Worm (Caenorhabditis elegans) whole organism, L1 larva: Measurements from ENCODE around the gene Y40B10A.9.
A peak's percentile ranks its signal among the peaks of the same experiment; 100 is the strongest.
"Not testable (repeated sequence)": the region's sequence is repeated elsewhere in the genome, so short reads cannot be mapped to it uniquely, and the experiment has no call there.

Experiments used
- C34B4.2 ChIP-seq: sonication (generic microtip); optimal IDR thresholded peaks from 2 replicates; lab custom pipeline; 2017; ENCODE audit warnings: mild to moderate bottlenecking, missing genetic modification characterization, missing compliant biosample characterization
- ceh-63 ChIP-seq: fragments of 200-800 bp; sonication (Bioruptor generic); optimal IDR thresholded peaks from 2 replicates; lab custom pipeline; 2018; ENCODE audit warnings: mild to moderate bottlenecking, missing genetic modification characterization, missing compliant biosample characterization
- ceh-88 ChIP-seq: fragments of 200-800 bp; sonication (Bioruptor generic); IDR thresholded peaks from 2 replicates; pipeline ENCODE4 v1.3.6; 2022; ENCODE audit warnings: missing genetic modification characterization, missing compliant biosample characterization
- ceh-90 ChIP-seq: sonication (generic microtip); optimal IDR thresholded peaks from 2 replicates; lab custom pipeline; 2016; ENCODE audit warnings: missing genetic modification characterization, missing compliant biosample characterization
- ces-1 ChIP-seq: fragments of 150-350 bp; optimal IDR thresholded peaks from 2 replicates; lab custom pipeline; 2014; ENCODE audit warnings: missing biosample characterization, missing genetic modification reagents, missing genetic modification characterization
- dpl-1 ChIP-seq, 3 experiments: fragments of 150-350 bp in 2 of 3; sonication (generic microtip) in 1 of 3; optimal IDR thresholded peaks; 2 replicates each; lab custom pipeline; 2014 to 2017; ENCODE audit warnings: missing biosample characterization in 3 of 3, missing genetic modification characterization in 3 of 3, missing genetic modification reagents in 3 of 3
- dsc-1 ChIP-seq: sonication (generic microtip); optimal IDR thresholded peaks from 2 replicates; lab custom pipeline; 2016; ENCODE audit warnings: mild to moderate bottlenecking, missing genetic modification characterization, missing compliant biosample characterization
- efl-1 ChIP-seq, 4 experiments: fragments of 150-350 bp; optimal IDR thresholded peaks in 3 of 4; peaks in 1 of 4; 1 replicate in 1 of 4; 2 replicates in 3 of 4; lab custom pipeline; 2014; ENCODE audit warnings: missing biosample characterization in 2 of 4, missing genetic modification characterization in 2 of 4, missing genetic modification reagents in 2 of 4
- elt-2 ChIP-seq: sonication (generic microtip); optimal IDR thresholded peaks from 2 replicates; lab custom pipeline; 2016; ENCODE audit warnings: missing genetic modification characterization, mild to moderate bottlenecking, inconsistent platforms, missing compliant biosample characterization, missing genetic modification reagents
- fkh-4 ChIP-seq: sonication (generic microtip); optimal IDR thresholded peaks from 2 replicates; lab custom pipeline; 2016; ENCODE audit warnings: missing compliant biosample characterization, missing genetic modification characterization, borderline replicate concordance
- fkh-8 ChIP-seq: sonication (generic microtip); optimal IDR thresholded peaks from 2 replicates; lab custom pipeline; 2016; ENCODE audit warnings: mild to moderate bottlenecking, missing genetic modification characterization, missing compliant biosample characterization
- irx-1 ChIP-seq: sonication (generic microtip); optimal IDR thresholded peaks from 2 replicates; lab custom pipeline; 2016; ENCODE audit warnings: missing genetic modification characterization, missing compliant biosample characterization
- lin-13 ChIP-seq: fragments of 150-350 bp; optimal IDR thresholded peaks from 2 replicates; lab custom pipeline; 2014; ENCODE audit warnings: missing biosample characterization, missing genetic modification reagents, missing genetic modification characterization
- lin-14 ChIP-seq: fragments of 200-800 bp; sonication (Bioruptor generic); optimal IDR thresholded peaks from 2 replicates; lab custom pipeline; 2018; ENCODE audit warnings: mild to moderate bottlenecking, missing genetic modification characterization, moderate library complexity, missing compliant biosample characterization
- lin-15B ChIP-seq: fragments of 150-350 bp; sonication (generic microtip); optimal IDR thresholded peaks from 3 replicates; lab custom pipeline; 2014; ENCODE audit warnings: missing biosample characterization, missing genetic modification characterization
- lir-3 ChIP-seq: sonication (generic microtip); optimal IDR thresholded peaks from 2 replicates; lab custom pipeline; 2016; ENCODE audit warnings: mild to moderate bottlenecking, missing genetic modification characterization, moderate library complexity, missing compliant biosample characterization; ENCODE audit not compliant: poor library complexity
- mep-1 ChIP-seq: fragments of 150-350 bp; optimal IDR thresholded peaks from 2 replicates; lab custom pipeline; 2014; ENCODE audit warnings: missing biosample characterization, missing genetic modification characterization
- nhr-19 ChIP-seq: fragments of 200-800 bp; sonication (Bioruptor generic); conservative IDR thresholded peaks from 2 replicates; pipeline ENCODE4 v1.3.6; 2022; ENCODE audit warnings: missing genetic modification characterization, missing compliant biosample characterization
- nhr-71 ChIP-seq: sonication (generic microtip); optimal IDR thresholded peaks from 2 replicates; lab custom pipeline; 2016; ENCODE audit warnings: mild to moderate bottlenecking, missing genetic modification characterization, moderate library complexity, missing compliant biosample characterization
- nhr-84 ChIP-seq: sonication (generic microtip); optimal IDR thresholded peaks from 2 replicates; lab custom pipeline; 2017; ENCODE audit warnings: missing biosample characterization, missing genetic modification characterization
- nhr-85 ChIP-seq: sonication (generic microtip); peaks from one replicate; lab custom pipeline; 2016; ENCODE audit warnings: missing genetic modification characterization, inconsistent platforms, missing compliant biosample characterization
- rnt-1 ChIP-seq: sonication (generic microtip); optimal IDR thresholded peaks from 2 replicates; lab custom pipeline; 2016; ENCODE audit warnings: mild to moderate bottlenecking, missing genetic modification characterization, moderate library complexity, missing compliant biosample characterization
- sox-4 ChIP-seq: sonication (generic microtip); optimal IDR thresholded peaks from 2 replicates; lab custom pipeline; 2016; ENCODE audit warnings: missing genetic modification characterization, missing compliant biosample characterization
- sptf-1 ChIP-seq: fragments of 150-350 bp; optimal IDR thresholded peaks from 2 replicates; lab custom pipeline; 2014; ENCODE audit warnings: missing biosample characterization, missing genetic modification characterization
- sup-37 ChIP-seq: fragments of 200-800 bp; sonication (Bioruptor generic); optimal IDR thresholded peaks from 2 replicates; lab custom pipeline; 2018; ENCODE audit warnings: mild to moderate bottlenecking, missing genetic modification characterization, missing compliant biosample characterization
- unc-30 ChIP-seq: sonication (generic microtip); optimal IDR thresholded peaks from 2 replicates; lab custom pipeline; 2017; ENCODE audit warnings: missing biosample characterization, missing genetic modification characterization
- unc-62 ChIP-seq: fragments of 150-350 bp; optimal IDR thresholded peaks from 2 replicates; lab custom pipeline; 2014; ENCODE audit warnings: missing biosample characterization, missing genetic modification reagents, missing genetic modification characterization
- vab-15 ChIP-seq: sonication (generic microtip); optimal IDR thresholded peaks from 2 replicates; lab custom pipeline; 2017; ENCODE audit warnings: missing genotype, mild to moderate bottlenecking, missing genetic modification characterization, missing compliant biosample characterization
- xbp-1 ChIP-seq: sonication (generic microtip); optimal IDR thresholded peaks from 2 replicates; lab custom pipeline; 2016; ENCODE audit warnings: missing genetic modification characterization, missing compliant biosample characterization
- ztf-11 ChIP-seq, 2 experiments: sonication (generic microtip); optimal IDR thresholded peaks; 2 replicates each; lab custom pipeline; 2016 to 2017; ENCODE audit warnings: missing genetic modification characterization in 2 of 2, missing biosample characterization in 1 of 2, missing compliant biosample characterization in 1 of 2

Gene Y40B10A.9

DNA sequence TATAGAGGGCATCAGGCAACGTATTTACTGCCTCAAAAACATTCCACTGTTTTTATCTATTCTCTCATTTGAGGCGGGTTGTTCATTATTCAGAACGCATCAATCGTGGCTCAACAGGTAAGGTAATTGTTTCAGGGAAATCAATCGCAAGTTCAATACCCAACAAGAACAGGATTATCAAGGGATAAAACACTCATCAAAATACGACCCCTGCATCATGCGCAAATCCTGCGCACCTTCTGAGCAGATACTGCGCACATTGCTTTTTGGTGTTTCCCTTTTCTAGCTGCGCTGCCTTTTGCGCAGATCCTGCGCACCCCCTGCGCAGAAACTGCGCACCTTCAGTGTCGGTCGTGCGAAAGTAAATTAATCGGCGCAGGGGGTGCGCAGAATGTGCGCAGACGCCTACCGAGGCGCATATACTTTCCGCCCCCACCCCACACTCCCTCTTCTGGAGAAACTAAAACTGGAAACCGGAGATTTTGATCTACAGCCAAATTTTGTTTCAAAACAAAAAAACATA, 13.1 kb upstream of the Y40B10A.9 start, which contains the start of gene F36F12.3:
F36F12.3 (plus strand) TSS at position 51 of the 523 bp plus-strand sequence.
- not testable (repeated sequence) for TF ChIP-seq sup-37 (GFP tag; lab: Kevin White, UChicago); ceh-88 (GFP tag; lab: Robert Waterston, UW); ceh-90 (tag; lab: Kevin White, UChicago)
- TF ChIP-seq, all 84 proteins: peak for 0; not testable (repeated sequence) for 84

- TF ChIP-seq C34B4.2 (no peak), ceh-63 (GFP tag; lab: Kevin White, UChicago) (no peak)
These were observed 11.2 kb upstream of the Y40B10A.9 start for ce11 chrV:2083869-2084268.

ce11 chrV:2081894-2082293, 9.2 kb upstream of the Y40B10A.9 start:
- TF ChIP-seq lin-14 (GFP tag; lab: Kevin White, UChicago) (peak; percentile 65), rnt-1 (tag; lab: Kevin White, UChicago) (peak; percentile 57), lin-15B (tag; lab: Kevin White, UChicago) (no peak)

ce11 chrV:2081269-2081668, 8.6 kb upstream of the Y40B10A.9 start:
- TF ChIP-seq dsc-1 (no peak), unc-62 (no peak), efl-1 (optimal IDR thresholded peaks at IDR 0.05; lab: Kevin White, UChicago) (no peak), efl-1 (GFP tag; optimal IDR thresholded peaks at IDR 0.05 in 1 of 2; lab: Kevin White, UChicago) (peak in 1 of 2 experiments; percentile 77)

ce11 chrV:2076043-2076442, 3.3 kb upstream of the Y40B10A.9 start:
- TF ChIP-seq ces-1 (GFP tag; lab: Kevin White, UChicago) = no peak
- TF ChIP-seq fkh-8 (tag; lab: Kevin White, UChicago) = peak; percentile 19
- peak; percentile 26 for TF ChIP-seq nhr-71 (tag; lab: Kevin White, UChicago)
- TF ChIP-seq rnt-1 (tag; lab: Kevin White, UChicago) = peak; percentile 64
- TF ChIP-seq lin-13 (GFP tag; lab: Kevin White, UChicago) = no peak
- TF ChIP-seq lin-15B (tag; lab: Kevin White, UChicago) = no peak
- TF ChIP-seq dpl-1 (GFP tag; optimal IDR thresholded peaks at IDR 0.05; lab: Kevin White, UChicago) = peak in 1 of 3 experiments; percentile 1
- TF ChIP-seq lin-14 (GFP tag; lab: Kevin White, UChicago) = peak; percentile 88
- peak; percentile 83 for TF ChIP-seq vab-15

DNA sequence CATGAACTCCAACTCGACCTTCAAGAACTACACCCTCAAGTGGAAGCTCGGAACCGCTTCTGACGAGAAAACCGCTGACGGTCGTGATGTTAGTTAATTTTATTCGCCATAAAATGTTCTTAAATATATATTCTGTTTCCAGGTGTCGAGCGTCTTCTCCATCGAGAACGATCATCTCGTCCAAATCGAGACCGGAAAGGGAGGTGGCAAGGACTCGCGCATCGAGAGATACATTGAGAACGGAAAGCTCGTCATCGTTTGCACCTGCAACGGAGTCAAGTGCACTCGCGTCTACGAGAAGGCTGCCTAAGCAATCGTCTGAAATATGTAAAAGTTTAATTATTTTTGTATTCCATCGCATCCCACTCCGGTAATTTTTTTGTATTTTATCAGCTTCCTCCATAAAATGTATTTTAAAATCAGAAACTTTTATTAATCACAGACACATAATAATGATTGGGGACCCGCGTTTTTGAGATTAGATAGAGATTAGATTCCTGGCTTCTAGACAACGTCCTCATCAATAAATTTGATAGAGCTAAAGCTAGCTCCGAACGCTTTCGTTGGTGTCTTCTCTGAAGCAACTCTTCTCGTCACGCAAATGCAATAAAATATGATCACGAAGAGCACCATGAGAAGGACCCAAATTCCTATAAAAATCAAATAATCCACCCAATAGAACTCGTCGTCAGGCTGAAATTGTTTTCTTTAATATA, 3.8 kb downstream of the Y40B10A.9 start:
- TF ChIP-seq nhr-19 (GFP tag; lab: Robert Waterston, UW) (no peak), mep-1 (tag; lab: Kevin White, UChicago) (peak; percentile 13), unc-62 (no peak), ztf-11 (tag; optimal IDR thresholded peaks at IDR 0.05; lab: Kevin White, UChicago) (no peak), sptf-1 (tag; lab: Kevin White, UChicago) (no peak), sox-4 (no peak), nhr-85 (tag; lab: Kevin White, UChicago) (peak; percentile 22), elt-2 (tag; lab: Kevin White, UChicago) (no peak), xbp-1 (tag; lab: Kevin White, UChicago) (no peak), ceh-63 (GFP tag; lab: Kevin White, UChicago) (no peak), unc-30 (tag; lab: Kevin White, UChicago) (no peak), nhr-84 (tag; lab: Kevin White, UChicago) (no peak), irx-1 (tag; lab: Kevin White, UChicago) (no peak), fkh-4 (tag; lab: Kevin White, UChicago) (no peak), lir-3 (tag; lab: Kevin White, UChicago) (no peak)
